Worm (Caenorhabditis elegans): ENCODE data around the gene Y81G3A.2.
"Not testable (repeated sequence)": the region's sequence is repeated elsewhere in the genome, so short reads cannot be mapped to it uniquely, and the experiment has no call there.

Gene Y81G3A.2

DNA sequence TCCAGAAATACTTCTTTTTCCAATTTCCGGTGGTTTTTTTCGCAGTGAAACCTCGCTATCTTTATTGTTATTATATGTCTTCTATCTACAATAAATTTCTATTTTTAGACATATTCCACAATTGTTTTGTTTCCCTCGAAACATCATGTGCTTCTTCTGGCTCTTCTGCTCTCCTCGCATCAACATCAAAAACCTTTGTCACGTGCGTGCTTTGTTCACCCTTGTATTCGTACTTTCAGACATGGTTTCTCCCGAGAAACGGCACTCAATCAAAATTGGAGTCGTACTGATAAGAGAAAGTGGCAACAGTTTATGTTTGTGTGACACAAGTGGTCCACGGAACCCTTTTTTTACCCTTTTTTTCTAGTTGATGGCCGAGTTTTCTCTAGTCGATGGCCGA lies 3.0 kb upstream of the Y81G3A.2 start:
- TF ChIP-seq elt-3 (tag; optimal IDR thresholded peaks at IDR 0.05) (no peak), sem-4 (tag; optimal IDR thresholded peaks at IDR 0.05) (no peak), zag-1 (tag; optimal IDR thresholded peaks at IDR 0.05) (no peak), nhr-11 (tag; optimal IDR thresholded peaks at IDR 0.05) (no peak), unc-62 (GFP tag; optimal IDR thresholded peaks at IDR 0.05) (no peak), nhr-129 (tag; optimal IDR thresholded peaks at IDR 0.05) (no peak), lin-39 (tag; optimal IDR thresholded peaks at IDR 0.05) (no peak), ceh-82 (tag; optimal IDR thresholded peaks at IDR 0.05) (no peak), F13H6.1 (tag; optimal IDR thresholded peaks at IDR 0.05) (peak; percentile 57), sma-3 (GFP tag; optimal IDR thresholded peaks at IDR 0.05) (peak; percentile 25), C34F6.9 (tag; optimal IDR thresholded peaks at IDR 0.05) (no peak), fos-1 (tag; optimal IDR thresholded peaks at IDR 0.05) (peak; percentile 31), gmeb-1 (tag; optimal IDR thresholded peaks at IDR 0.05) (peak; percentile 34), mbf-1 (tag; optimal IDR thresholded peaks at IDR 0.05) (no peak), unc-55 (GFP tag; optimal IDR thresholded peaks at IDR 0.05) (no peak), unc-39 (tag; optimal IDR thresholded peaks at IDR 0.05) (no peak), lsy-2 (tag; optimal IDR thresholded peaks at IDR 0.05) (no peak), crh-2 (tag; optimal IDR thresholded peaks at IDR 0.05) (peak; percentile 70), sma-9 (GFP tag; optimal IDR thresholded peaks at IDR 0.05) (peak; percentile 82), sma-9 (tag; optimal IDR thresholded peaks at IDR 0.05) (no peak)

- TF ChIP-seq sma-9 (GFP tag; optimal IDR thresholded peaks at IDR 0.05) (peak; percentile 12), sma-9 (tag; optimal IDR thresholded peaks at IDR 0.05) (no peak), mab-5 (tag; optimal IDR thresholded peaks at IDR 0.05) (no peak), crh-2 (tag; optimal IDR thresholded peaks at IDR 0.05) (peak; percentile 26), gmeb-1 (tag; optimal IDR thresholded peaks at IDR 0.05) (peak; percentile 49), fos-1 (tag; optimal IDR thresholded peaks at IDR 0.05) (peak; percentile 74)
Observed at ce11 chrII:13078848-13079428, 1.8 kb upstream of the Y81G3A.2 start, which contains the start of gene F42G4.6. Gene F42G4.6 (plus strand): TSS chrII:13079378.

ce11 chrII:13082403-13082802 lies 1.7 kb downstream of the Y81G3A.2 start, which contains the start of gene Y81G3A.6:
Gene Y81G3A.6 (minus strand): TSS chrII:13082503.
- TF ChIP-seq F13H6.1 (tag; optimal IDR thresholded peaks at IDR 0.05); Y55F3AM.14 (GFP tag; optimal IDR thresholded peaks at IDR 0.05); lin-13 (GFP tag; optimal IDR thresholded peaks at IDR 0.05): not testable (repeated sequence)

ce11 chrII:13083752-13084214 lies 3.1 kb downstream of the Y81G3A.2 start, which contains the start of the genes Y81G3A.1 and gcn-2:
Gene Y81G3A.1 (minus strand): TSS chrII:13083926.
Gene gcn-2 (plus strand): TSS chrII:13084164.
- peak; percentile 70 for TF ChIP-seq unc-55 (GFP tag; optimal IDR thresholded peaks at IDR 0.05)
- peak; percentile 46 for TF ChIP-seq crh-2 (tag; optimal IDR thresholded peaks at IDR 0.05)
- peak; percentile 10 for TF ChIP-seq fos-1 (tag; optimal IDR thresholded peaks at IDR 0.05)
- peak; percentile 96 for TF ChIP-seq gmeb-1 (tag; optimal IDR thresholded peaks at IDR 0.05)
- no peak for TF ChIP-seq unc-39 (tag; optimal IDR thresholded peaks at IDR 0.05)
- TF ChIP-seq nhr-21 (tag; optimal IDR thresholded peaks at IDR 0.05) = peak; percentile 0
- TF ChIP-seq lin-11 (tag; optimal IDR thresholded peaks at IDR 0.05) = peak; percentile 19
- TF ChIP-seq sma-3 (GFP tag; optimal IDR thresholded peaks at IDR 0.05) = peak; percentile 29
- peak in 1 of 2 experiments; percentile 46 for TF ChIP-seq lsy-2 (tag; optimal IDR thresholded peaks at IDR 0.05)
- TF ChIP-seq snpc-4 (tag; optimal IDR thresholded peaks at IDR 0.05) = no peak
- TF ChIP-seq ceh-16 (tag; optimal IDR thresholded peaks at IDR 0.05) = peak; percentile 36
- TF ChIP-seq sma-9 (GFP tag; optimal IDR thresholded peaks at IDR 0.05) = peak; percentile 52
- no peak for TF ChIP-seq sma-9 (tag; optimal IDR thresholded peaks at IDR 0.05)
- no peak for TF ChIP-seq nhr-6 (tag; optimal IDR thresholded peaks at IDR 0.05)
- no peak for TF ChIP-seq egl-27 (tag; optimal IDR thresholded peaks at IDR 0.05)
- TF ChIP-seq nhr-129 (tag; optimal IDR thresholded peaks at IDR 0.05) = peak; percentile 46
- TF ChIP-seq nhr-10 (tag; optimal IDR thresholded peaks at IDR 0.05) = no peak

DNA sequence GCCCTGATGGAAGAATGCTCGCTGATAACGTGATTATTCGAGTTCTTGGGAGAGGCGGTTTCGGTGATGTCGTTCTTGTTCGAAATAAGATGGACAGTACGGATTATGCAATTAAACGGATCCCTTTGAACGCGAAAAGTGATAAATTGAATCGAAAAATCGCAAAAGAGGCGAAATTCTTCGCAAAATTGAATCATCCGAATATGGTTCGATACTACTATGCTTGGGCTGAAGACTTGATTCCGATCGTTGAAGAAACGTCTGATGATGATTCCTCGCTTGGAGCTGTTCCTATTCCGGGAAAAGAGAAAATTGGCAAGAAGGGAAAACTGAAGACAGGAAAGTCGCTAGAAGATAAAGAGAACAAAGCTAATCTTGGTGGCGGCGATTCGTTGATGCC lies 5.2 kb downstream of the Y81G3A.2 start:
- no peak for TF ChIP-seq unc-55 (GFP tag; optimal IDR thresholded peaks at IDR 0.05)
- no peak for TF ChIP-seq nhr-237 (tag; optimal IDR thresholded peaks at IDR 0.05)
- TF ChIP-seq ztf-1 (GFP tag; conservative IDR thresholded peaks at IDR 0.05) = no peak
- TF ChIP-seq nhr-77 (tag; optimal IDR thresholded peaks at IDR 0.05) = no peak
- TF ChIP-seq blmp-1 (tag; optimal IDR thresholded peaks at IDR 0.05; ENCODE audit: insufficient read depth) = no peak
- TF ChIP-seq ZK546.5 (tag; optimal IDR thresholded peaks at IDR 0.05) = no peak
- TF ChIP-seq Y55F3AM.14 (GFP tag; optimal IDR thresholded peaks at IDR 0.05) = no peak
- no peak for TF ChIP-seq dmd-4 (tag; optimal IDR thresholded peaks at IDR 0.05)
- TF ChIP-seq peb-1 (tag; optimal IDR thresholded peaks at IDR 0.05) = no peak
- no peak for TF ChIP-seq lsy-2 (tag; optimal IDR thresholded peaks at IDR 0.05)
- TF ChIP-seq mbf-1 (tag; optimal IDR thresholded peaks at IDR 0.05) = no peak
- no peak for TF ChIP-seq C34F6.9 (tag; optimal IDR thresholded peaks at IDR 0.05)
- no peak for TF ChIP-seq gmeb-1 (tag; optimal IDR thresholded peaks at IDR 0.05)
- TF ChIP-seq nhr-25 (tag; optimal IDR thresholded peaks at IDR 0.05) = no peak
- no peak for TF ChIP-seq R02D3.7 (tag; optimal IDR thresholded peaks at IDR 0.05)
- no peak for TF ChIP-seq snpc-4 (tag; optimal IDR thresholded peaks at IDR 0.05)
- TF ChIP-seq crh-2 (tag; optimal IDR thresholded peaks at IDR 0.05) = no peak
- TF ChIP-seq elt-1 (tag; optimal IDR thresholded peaks at IDR 0.05) = no peak

Measured in whole organism, L2 larva.